Worm (Caenorhabditis elegans) whole organism, L3 larva: ENCODE measurements around the gene ZC239.15.

ENCODE experiments used
- ama-1 ChIP-seq: fragments of 150-350 bp; optimal IDR thresholded peaks from 2 replicates; lab custom pipeline; 2018
- ceh-16 ChIP-seq: sonication (generic microtip); optimal IDR thresholded peaks from 2 replicates; lab custom pipeline; 2017; ENCODE audit warnings: missing biosample characterization, missing genetic modification characterization
- elt-1 ChIP-seq: fragments of 150-350 bp; optimal IDR thresholded peaks from 2 replicates; lab custom pipeline; 2014; ENCODE audit warnings: missing biosample characterization, missing genetic modification characterization
- elt-2 ChIP-seq: sonication (generic microtip); optimal IDR thresholded peaks from 2 replicates; lab custom pipeline; 2016; ENCODE audit warnings: missing genetic modification reagents, mild to moderate bottlenecking, missing genetic modification characterization, missing compliant biosample characterization
- elt-3 ChIP-seq, 3 experiments: fragments of 150-350 bp in 1 of 3; sonication (generic microtip) in 2 of 3; optimal IDR thresholded peaks; 2 replicates in 2 of 3; 4 replicates in 1 of 3; lab custom pipeline; 2014 to 2017; ENCODE audit warnings: missing biosample characterization in 3 of 3, missing genetic modification characterization in 3 of 3
- mdl-1 ChIP-seq: fragments of 150-350 bp; optimal IDR thresholded peaks from 2 replicates; lab custom pipeline; 2014; ENCODE audit warnings: missing biosample characterization, missing genetic modification characterization
- nhr-25 ChIP-seq: sonication (generic microtip); optimal IDR thresholded peaks from 2 replicates; lab custom pipeline; 2017; ENCODE audit warnings: missing biosample characterization, missing genetic modification characterization
- nhr-77 ChIP-seq: fragments of 150-350 bp; optimal IDR thresholded peaks from 2 replicates; lab custom pipeline; 2014; ENCODE audit warnings: missing biosample characterization, missing genetic modification characterization
- pqm-1 ChIP-seq: fragments of 150-350 bp; optimal IDR thresholded peaks from 2 replicates; lab custom pipeline; 2017; ENCODE audit warnings: missing biosample characterization, missing genetic modification characterization, inconsistent platforms
- sea-2 ChIP-seq: fragments of 150-350 bp; sonication (generic microtip); optimal IDR thresholded peaks from 4 replicates; lab custom pipeline; 2014; ENCODE audit warnings: missing biosample characterization, missing genetic modification reagents, missing genetic modification characterization
- tbx-2 ChIP-seq: sonication (generic microtip); optimal IDR thresholded peaks from 2 replicates; lab custom pipeline; 2016; ENCODE audit warnings: mild to moderate bottlenecking, missing genetic modification characterization, missing compliant biosample characterization
- unc-39 ChIP-seq: sonication (generic microtip); optimal IDR thresholded peaks from 4 replicates; lab custom pipeline; 2017; ENCODE audit warnings: missing biosample characterization, missing genetic modification characterization
- ztf-4 ChIP-seq: fragments of 150-350 bp; optimal IDR thresholded peaks from 2 replicates; lab custom pipeline; 2014; ENCODE audit warnings: missing biosample characterization, missing genetic modification characterization

DNA sequence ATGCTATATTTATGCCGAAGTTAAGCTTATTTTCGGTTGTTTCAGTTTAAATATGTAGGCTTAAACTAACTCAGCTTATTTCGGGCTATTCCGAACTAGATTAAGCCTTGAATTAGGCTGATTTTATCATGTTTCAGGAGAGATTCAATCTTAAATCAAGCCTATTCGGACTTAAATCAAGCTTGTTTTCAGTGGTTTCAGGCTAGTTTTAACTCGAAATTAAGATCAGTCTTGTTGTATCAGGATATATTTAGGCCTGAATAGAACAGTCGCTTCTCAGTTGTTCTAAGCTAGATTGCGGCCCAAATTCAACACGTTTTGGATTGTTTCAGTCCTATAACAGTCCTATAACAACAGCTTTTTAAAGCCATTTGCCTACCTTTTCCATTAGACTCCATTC lies 27.3 kb upstream of the ZC239.15 start:
- TF ChIP-seq nhr-77 (tag; lab: Kevin White, UChicago) (no peak), elt-3 (tag; optimal IDR thresholded peaks at IDR 0.05; lab: Kevin White, UChicago) (no peak), ama-1 (lab: Kevin White, UChicago) (no peak), pqm-1 (no peak), ztf-4 (no peak), elt-2 (no peak), ceh-16 (tag; lab: Kevin White, UChicago) (no peak), sea-2 (GFP tag; lab: Kevin White, UChicago) (no peak), elt-1 (tag; lab: Kevin White, UChicago) (no peak), unc-39 (tag; lab: Kevin White, UChicago) (no peak), mdl-1 (tag; lab: Kevin White, UChicago) (no peak), tbx-2 (no peak), nhr-25 (tag; lab: Kevin White, UChicago) (no peak)
